Fruit fly (Drosophila melanogaster) whole organism, adult: ENCODE data around the gene Bre1.

ENCODE experiments used
- CG12768 ChIP-seq: fragments of 200-800 bp; sonication (Bioruptor generic); optimal IDR thresholded peaks from 2 replicates; lab custom pipeline; 2017; ENCODE audit warnings: missing biosample characterization, missing genetic modification characterization, mild to moderate bottlenecking, moderate library complexity, missing genetic modification reagents
- CG14711 ChIP-seq: fragments of 200-800 bp; sonication (Bioruptor generic); optimal IDR thresholded peaks from 2 replicates; lab custom pipeline; 2018; ENCODE audit warnings: missing biosample characterization, mild to moderate bottlenecking, missing genetic modification characterization, moderate library complexity
- CG33017 ChIP-seq: fragments of 200-800 bp; sonication (Bioruptor generic); optimal IDR thresholded peaks from 2 replicates; lab custom pipeline; 2018; ENCODE audit warnings: missing biosample characterization, mild to moderate bottlenecking, missing genetic modification characterization, moderate library complexity
- CG5204 ChIP-seq: fragments of 200-800 bp; sonication (Bioruptor generic); optimal IDR thresholded peaks from 2 replicates; lab custom pipeline; 2016; ENCODE audit warnings: missing biosample characterization, missing genetic modification characterization
- CG7045 ChIP-seq: fragments of 200-800 bp; sonication (Bioruptor generic); optimal IDR thresholded peaks from 2 replicates; lab custom pipeline; 2017; ENCODE audit warnings: missing biosample characterization, mild to moderate bottlenecking, missing genetic modification characterization
- Mnt ChIP-seq: fragments of 200-800 bp; sonication (Bioruptor generic); optimal IDR thresholded peaks from 2 replicates; lab custom pipeline; 2016; ENCODE audit warnings: missing biosample characterization, mild to moderate bottlenecking, missing genetic modification characterization
- bab1 ChIP-seq: fragments of 200-800 bp; sonication (Bioruptor generic); optimal IDR thresholded peaks from 3 replicates; lab custom pipeline; 2019; ENCODE audit warnings: missing biosample characterization, mild to moderate bottlenecking, missing genetic modification characterization, moderate library complexity
- cic ChIP-seq: fragments of 200-800 bp; sonication (Bioruptor generic); optimal IDR thresholded peaks from 2 replicates; lab custom pipeline; 2017; ENCODE audit warnings: missing biosample characterization, mild to moderate bottlenecking, missing genetic modification characterization, moderate library complexity
- kay ChIP-seq: fragments of 200-800 bp; sonication (Bioruptor generic); peaks from one replicate; lab custom pipeline; 2016; ENCODE audit warnings: missing biosample characterization, missing genetic modification characterization, borderline replicate concordance
- ovo ChIP-seq: fragments of 200-800 bp; sonication (Bioruptor generic); optimal IDR thresholded peaks from 2 replicates; lab custom pipeline; 2016; ENCODE audit warnings: missing biosample characterization, missing genetic modification characterization
- pad ChIP-seq: fragments of 200-800 bp; sonication (Bioruptor generic); optimal IDR thresholded peaks from 3 replicates; lab custom pipeline; 2017; ENCODE audit warnings: missing biosample characterization, missing genetic modification characterization, mild to moderate bottlenecking, moderate library complexity, missing genetic modification reagents

dm6 chr3L:5807370-5808100 is 13.5 kb upstream of the Bre1 start:
- no peak for TF ChIP-seq kay
- peak; percentile 70 for TF ChIP-seq CG7045 (GFP tag; lab: Kevin White, UChicago)
- peak; percentile 14 for TF ChIP-seq CG33017 (tag; lab: Kevin White, UChicago)
- peak; percentile 57 for TF ChIP-seq pad
- TF ChIP-seq cic (GFP tag; lab: Kevin White, UChicago), result peak; percentile 98
- TF ChIP-seq CG12768, result peak; percentile 88
- no peak for TF ChIP-seq CG5204 (GFP tag; lab: Kevin White, UChicago)
- TF ChIP-seq CG14711, result peak; percentile 24
- TF ChIP-seq bab1 (GFP tag; lab: Kevin White, UChicago), result no peak
- peak; percentile 75 for TF ChIP-seq ovo
- TF ChIP-seq Mnt (GFP tag; lab: Kevin White, UChicago), result peak; percentile 93
